Fruit fly (Drosophila melanogaster) whole organism, pupa: ENCODE data around the gene CG32988.

Experiments used
- CG10348 ChIP-seq: fragments of 200-800 bp; sonication (Bioruptor generic); IDR thresholded peaks from 2 replicates; pipeline ENCODE4 v1.3.6; 2022; ENCODE audit warnings: missing biosample characterization, missing genetic modification characterization
- CG12605 ChIP-seq: fragments of 200-800 bp; sonication (Bioruptor generic); IDR thresholded peaks from 2 replicates; pipeline ENCODE4 v1.3.6; 2022; ENCODE audit warnings: missing biosample characterization, missing genetic modification characterization
- CG13204 ChIP-seq: fragments of 200-800 bp; sonication (Bioruptor generic); optimal IDR thresholded peaks from 2 replicates; lab custom pipeline; 2018; ENCODE audit warnings: missing biosample characterization, mild to moderate bottlenecking, missing genetic modification characterization, moderate library complexity
- CG14655 ChIP-seq: fragments of 200-800 bp; sonication (Bioruptor generic); optimal IDR thresholded peaks from 3 replicates; lab custom pipeline; 2017; ENCODE audit warnings: mild to moderate bottlenecking, missing biosample characterization, missing genetic modification reagents, missing genetic modification characterization
- CG15710 ChIP-seq: fragments of 200-800 bp; sonication (Bioruptor generic); optimal IDR thresholded peaks from 2 replicates; lab custom pipeline; 2018; ENCODE audit warnings: missing biosample characterization, mild to moderate bottlenecking, missing genetic modification characterization, moderate library complexity
- CG17806 ChIP-seq: fragments of 200-800 bp; sonication (Bioruptor generic); optimal IDR thresholded peaks from 2 replicates; lab custom pipeline; 2018; ENCODE audit warnings: missing biosample characterization, mild to moderate bottlenecking, missing genetic modification characterization, moderate library complexity
- CG32121 ChIP-seq: fragments of 200-800 bp; sonication (Bioruptor generic); IDR thresholded peaks from 2 replicates; pipeline ENCODE4 v1.3.6; 2022; ENCODE audit warnings: missing biosample characterization, missing genetic modification characterization
- CG34367 ChIP-seq: fragments of 200-800 bp; sonication (Bioruptor generic); optimal IDR thresholded peaks from 2 replicates; lab custom pipeline; 2018; ENCODE audit warnings: missing biosample characterization, mild to moderate bottlenecking, missing genetic modification characterization
- CG4496 ChIP-seq: fragments of 200-800 bp; sonication (Bioruptor generic); IDR thresholded peaks from 3 replicates; pipeline ENCODE4 v1.3.6; 2022; ENCODE audit warnings: missing biosample characterization, missing genetic modification characterization
- CG8159 ChIP-seq: fragments of 200-800 bp; sonication (Bioruptor generic); optimal IDR thresholded peaks from 3 replicates; lab custom pipeline; 2018; ENCODE audit warnings: missing biosample characterization, mild to moderate bottlenecking, missing genetic modification characterization, moderate library complexity
- CG8301 ChIP-seq: fragments of 200-800 bp; sonication (Bioruptor generic); optimal IDR thresholded peaks from 2 replicates; lab custom pipeline; 2018; ENCODE audit warnings: missing biosample characterization, mild to moderate bottlenecking, missing genetic modification characterization
- CG9948 ChIP-seq: fragments of 200-800 bp; sonication (Bioruptor generic); optimal IDR thresholded peaks from 2 replicates; lab custom pipeline; 2018; ENCODE audit warnings: missing biosample characterization, mild to moderate bottlenecking, missing genetic modification characterization, moderate library complexity
- D1 ChIP-seq: fragments of 200-800 bp; sonication (Bioruptor generic); optimal IDR thresholded peaks from 2 replicates; lab custom pipeline; 2018; ENCODE audit warnings: missing biosample characterization, mild to moderate bottlenecking, missing genetic modification characterization, moderate library complexity
- EcR ChIP-seq: fragments of 200-800 bp; sonication (Bioruptor generic); optimal IDR thresholded peaks from 3 replicates; lab custom pipeline; 2019; ENCODE audit warnings: missing biosample characterization, missing genetic modification characterization, mild to moderate bottlenecking, moderate library complexity, missing genetic modification reagents
- Ets98B ChIP-seq: fragments of 200-800 bp; sonication (Bioruptor generic); IDR thresholded peaks from 2 replicates; pipeline ENCODE4 v1.3.6; 2022; ENCODE audit warnings: missing biosample characterization, missing genetic modification characterization
- Pif1A ChIP-seq: fragments of 200-800 bp; sonication (Bioruptor generic); optimal IDR thresholded peaks from 3 replicates; lab custom pipeline; 2016; ENCODE audit warnings: missing biosample characterization, missing genetic modification characterization
- Pif1B ChIP-seq: fragments of 200-800 bp; sonication (Bioruptor generic); optimal IDR thresholded peaks from 3 replicates; lab custom pipeline; 2016; ENCODE audit warnings: missing biosample characterization, missing genetic modification characterization
- Snoo ChIP-seq: fragments of 200-800 bp; sonication (Bioruptor generic); optimal IDR thresholded peaks from 3 replicates; lab custom pipeline; 2017; ENCODE audit warnings: missing biosample characterization, mild to moderate bottlenecking, missing genetic modification characterization, inconsistent platforms
- fd96Ca ChIP-seq: fragments of 200-800 bp; sonication (Bioruptor generic); IDR thresholded peaks from 3 replicates; pipeline ENCODE4 v1.3.6; 2022; ENCODE audit warnings: missing biosample characterization, missing genetic modification characterization
- gl ChIP-seq: fragments of 200-800 bp; sonication (Bioruptor generic); optimal IDR thresholded peaks from 2 replicates; lab custom pipeline; 2018; ENCODE audit warnings: missing biosample characterization, mild to moderate bottlenecking, missing genetic modification characterization
- rn ChIP-seq: fragments of 200-800 bp; sonication (Bioruptor generic); IDR thresholded peaks from 2 replicates; pipeline ENCODE4 v1.3.6; 2022; ENCODE audit warnings: missing biosample characterization, missing genetic modification characterization

CG32988 gene

dm6 chr2L:8891140-8891539 lies 26.5 kb downstream of the CG32988 start, which contains the start of gene CG42713:
Gene CG42713, plus strand, starts transcription at chr2L:8891440.
- no peak for TF ChIP-seq CG34367 (tag; lab: Kevin White, UChicago)
- TF ChIP-seq CG8159 (tag; lab: Kevin White, UChicago), result no peak
- no peak for TF ChIP-seq CG10348 (GFP tag; lab: Robert Waterston, UW)
- TF ChIP-seq CG9948, result no peak
- TF ChIP-seq rn, result no peak
- no peak for TF ChIP-seq Pif1B (GFP tag; lab: Kevin White, UChicago)
- TF ChIP-seq EcR (GFP tag; lab: Kevin White, UChicago), result no peak
- TF ChIP-seq Ets98B (GFP tag; lab: Robert Waterston, UW), result no peak
- no peak for TF ChIP-seq gl (tag; lab: Kevin White, UChicago)
- TF ChIP-seq D1 (tag; lab: Kevin White, UChicago), result no peak
- no peak for TF ChIP-seq Snoo (tag; lab: Kevin White, UChicago)
- no peak for TF ChIP-seq fd96Ca
- TF ChIP-seq, all 21 proteins: peak for 0

- TF ChIP-seq Ets98B (GFP tag; lab: Robert Waterston, UW), result no peak
- TF ChIP-seq CG10348 (GFP tag; lab: Robert Waterston, UW), result no peak
- TF ChIP-seq CG4496 (GFP tag; lab: Robert Waterston, UW), result 0 out of 3 replicates have a peak, but pooled peaks have one; percentile 21
Observed at dm6 chr2L:8894224-8894623, 29.6 kb downstream of the CG32988 start.

- TF ChIP-seq CG8301 (tag; lab: Kevin White, UChicago) (peak; percentile 81), CG12605 (GFP tag; lab: Robert Waterston, UW) (no peak; the same call in 1 of the 2 replicates), CG34367 (tag; lab: Kevin White, UChicago) (peak; percentile 65), Pif1A (GFP tag; lab: Kevin White, UChicago) (peak; percentile 55), D1 (tag; lab: Kevin White, UChicago) (no peak), CG10348 (GFP tag; lab: Robert Waterston, UW) (no peak), CG32121 (GFP tag; lab: Robert Waterston, UW) (peak; percentile 39; the same call in 1 of the 2 replicates), Snoo (tag; lab: Kevin White, UChicago) (peak; percentile 72), CG14655 (GFP tag; lab: Kevin White, UChicago) (peak; percentile 88), Pif1B (GFP tag; lab: Kevin White, UChicago) (peak; percentile 81), gl (tag; lab: Kevin White, UChicago) (peak; percentile 39), fd96Ca (peak; percentile 57; the same call in 2 of the 3 replicates), CG15710 (tag; lab: Kevin White, UChicago) (peak; percentile 71), Ets98B (GFP tag; lab: Robert Waterston, UW) (peak; percentile 62), CG13204 (peak; percentile 37), CG9948 (peak; percentile 76), EcR (GFP tag; lab: Kevin White, UChicago) (peak; percentile 63), CG8159 (tag; lab: Kevin White, UChicago) (peak; percentile 83), CG4496 (GFP tag; lab: Robert Waterston, UW) (peak; percentile 40; the same call in 1 of the 3 replicates), rn (no peak), CG17806 (tag; lab: Kevin White, UChicago) (peak; percentile 77)
Observed at dm6 chr2L:8897954-8898713, 33.5 kb downstream of the CG32988 start.

- TF ChIP-seq CG12605 (GFP tag; lab: Robert Waterston, UW) (0 out of 2 replicates have a peak, but pooled peaks have one; percentile 8), CG8159 (tag; lab: Kevin White, UChicago) (peak; percentile 13), CG4496 (GFP tag; lab: Robert Waterston, UW) (peak; percentile 58; the same call in 1 of the 3 replicates), CG14655 (GFP tag; lab: Kevin White, UChicago) (peak; percentile 4), Pif1A (GFP tag; lab: Kevin White, UChicago) (peak; percentile 17), CG10348 (GFP tag; lab: Robert Waterston, UW) (no peak), CG13204 (no peak), fd96Ca (peak; percentile 52; the same call in 1 of the 3 replicates)
Observed at dm6 chr2L:8898714-8899652, 34.3 kb downstream of the CG32988 start, which contains the start of gene CG34398. Gene CG34398, plus strand, starts transcription at chr2L:8898786.

- TF ChIP-seq CG9948, result no peak
Observed at dm6 chr2L:8901882-8902281, 37.2 kb downstream of the CG32988 start.

- TF ChIP-seq CG34367 (tag; lab: Kevin White, UChicago) (peak; percentile 26), CG9948 (peak; percentile 58), CG8159 (tag; lab: Kevin White, UChicago) (peak; percentile 54), CG14655 (GFP tag; lab: Kevin White, UChicago) (peak; percentile 35), CG17806 (tag; lab: Kevin White, UChicago) (peak; percentile 49), Pif1B (GFP tag; lab: Kevin White, UChicago) (no peak), Snoo (tag; lab: Kevin White, UChicago) (peak; percentile 2), CG15710 (tag; lab: Kevin White, UChicago) (peak; percentile 23), rn (no peak)
Observed at dm6 chr2L:8906279-8906678, 41.6 kb downstream of the CG32988 start.
